Worm (Caenorhabditis elegans) whole organism, L2 larva: ENCODE measurements around the gene ZK228.4.

Experiments used
- C34F6.9 ChIP-seq: fragments of 150-350 bp; optimal IDR thresholded peaks from 2 replicates; lab custom pipeline; 2014; ENCODE audit warnings: missing biosample characterization, missing genetic modification characterization
- F13H6.1 ChIP-seq: sonication (generic microtip); optimal IDR thresholded peaks from 2 replicates; lab custom pipeline; 2016; ENCODE audit warnings: missing genetic modification characterization, missing compliant biosample characterization
- R02D3.7 ChIP-seq: fragments of 150-350 bp; optimal IDR thresholded peaks from 2 replicates; lab custom pipeline; 2014; ENCODE audit warnings: missing biosample characterization, missing genetic modification characterization
- Y55F3AM.14 ChIP-seq: fragments of 200-800 bp; sonication (Bioruptor generic); optimal IDR thresholded peaks from 2 replicates; lab custom pipeline; 2018; ENCODE audit warnings: mild to moderate bottlenecking, missing genetic modification characterization, missing compliant biosample characterization
- ZK546.5 ChIP-seq: sonication (generic microtip); optimal IDR thresholded peaks from 2 replicates; lab custom pipeline; 2017; ENCODE audit warnings: missing biosample characterization, missing genetic modification characterization
- alr-1 ChIP-seq: fragments of 150-350 bp; optimal IDR thresholded peaks from 2 replicates; lab custom pipeline; 2014; ENCODE audit warnings: missing biosample characterization, missing genetic modification characterization
- ama-1 ChIP-seq: fragments of 150-350 bp; optimal IDR thresholded peaks from 2 replicates; lab custom pipeline; 2018; ENCODE audit warnings: inconsistent platforms
- blmp-1 ChIP-seq: sonication (generic microtip); optimal IDR thresholded peaks from 2 replicates; lab custom pipeline; 2017; ENCODE audit warnings: missing genetic modification characterization, mild to moderate bottlenecking, missing compliant biosample characterization, antibody characterized with exemption, moderate library complexity; ENCODE audit not compliant: insufficient read depth
- ceh-16 ChIP-seq: fragments of 150-350 bp; optimal IDR thresholded peaks from 2 replicates; lab custom pipeline; 2014; ENCODE audit warnings: missing biosample characterization, missing genetic modification characterization
- crh-2 ChIP-seq: sonication (generic microtip); optimal IDR thresholded peaks from 2 replicates; lab custom pipeline; 2017; ENCODE audit warnings: missing biosample characterization, missing genetic modification characterization
- dmd-4 ChIP-seq: sonication (generic microtip); optimal IDR thresholded peaks from 2 replicates; lab custom pipeline; 2017; ENCODE audit warnings: missing biosample characterization, missing genetic modification characterization
- egl-27 ChIP-seq: sonication (generic microtip); optimal IDR thresholded peaks from 3 replicates; lab custom pipeline; 2017; ENCODE audit warnings: missing biosample characterization, missing genetic modification reagents, missing genetic modification characterization
- elt-1 ChIP-seq: fragments of 150-350 bp; optimal IDR thresholded peaks from 2 replicates; lab custom pipeline; 2014; ENCODE audit warnings: missing biosample characterization, missing genetic modification characterization
- elt-3 ChIP-seq: sonication (generic microtip); optimal IDR thresholded peaks from 2 replicates; lab custom pipeline; 2017; ENCODE audit warnings: missing biosample characterization, missing genetic modification characterization
- gmeb-1 ChIP-seq: fragments of 150-350 bp; optimal IDR thresholded peaks from 2 replicates; lab custom pipeline; 2014; ENCODE audit warnings: missing biosample characterization, missing genetic modification characterization
- lin-13 ChIP-seq: fragments of 150-350 bp; optimal IDR thresholded peaks from 2 replicates; lab custom pipeline; 2014; ENCODE audit warnings: missing biosample characterization, missing genetic modification reagents, missing genetic modification characterization
- lin-39 ChIP-seq: fragments of 150-350 bp; optimal IDR thresholded peaks from 2 replicates; lab custom pipeline; 2014; ENCODE audit warnings: missing biosample characterization, missing genetic modification reagents, missing genetic modification characterization
- lsy-2 ChIP-seq, 2 experiments: fragments of 150-350 bp in 1 of 2; sonication (generic microtip) in 1 of 2; optimal IDR thresholded peaks; 2 replicates each; lab custom pipeline; 2014 to 2017; ENCODE audit warnings: missing biosample characterization in 2 of 2, missing genetic modification characterization in 2 of 2
- mab-5 ChIP-seq: fragments of 150-350 bp; optimal IDR thresholded peaks from 2 replicates; lab custom pipeline; 2014; ENCODE audit warnings: missing biosample characterization, missing genetic modification characterization
- mbf-1 ChIP-seq: sonication (generic microtip); optimal IDR thresholded peaks from 2 replicates; lab custom pipeline; 2017; ENCODE audit warnings: missing biosample characterization, missing genetic modification characterization
- nhr-11 ChIP-seq: fragments of 150-350 bp; optimal IDR thresholded peaks from 2 replicates; lab custom pipeline; 2014; ENCODE audit warnings: missing biosample characterization, missing genetic modification characterization
- nhr-21 ChIP-seq: fragments of 150-350 bp; optimal IDR thresholded peaks from 2 replicates; lab custom pipeline; 2014; ENCODE audit warnings: missing biosample characterization, missing genetic modification characterization
- nhr-23 ChIP-seq: fragments of 150-350 bp; optimal IDR thresholded peaks from 2 replicates; lab custom pipeline; 2014; ENCODE audit warnings: missing biosample characterization, missing genetic modification reagents, missing genetic modification characterization
- nhr-25 ChIP-seq: fragments of 150-350 bp; sonication (generic microtip); optimal IDR thresholded peaks from 3 replicates; lab custom pipeline; 2014; ENCODE audit warnings: missing biosample characterization, missing genetic modification characterization
- nhr-6 ChIP-seq: fragments of 150-350 bp; optimal IDR thresholded peaks from 2 replicates; lab custom pipeline; 2014; ENCODE audit warnings: missing biosample characterization, missing genetic modification characterization
- nhr-77 ChIP-seq: fragments of 150-350 bp; optimal IDR thresholded peaks from 2 replicates; lab custom pipeline; 2014; ENCODE audit warnings: missing biosample characterization, missing genetic modification characterization
- peb-1 ChIP-seq: fragments of 150-350 bp; optimal IDR thresholded peaks from 2 replicates; lab custom pipeline; 2014; ENCODE audit warnings: missing biosample characterization, missing genetic modification characterization
- sem-4 ChIP-seq: fragments of 150-350 bp; optimal IDR thresholded peaks from 2 replicates; lab custom pipeline; 2014; ENCODE audit warnings: missing biosample characterization, missing genetic modification reagents, missing genetic modification characterization
- skn-1 ChIP-seq: sonication (generic microtip); optimal IDR thresholded peaks from 2 replicates; lab custom pipeline; 2017; ENCODE audit warnings: missing biosample characterization, missing genetic modification characterization
- sma-3 ChIP-seq: sonication (generic microtip); optimal IDR thresholded peaks from 2 replicates; lab custom pipeline; 2016; ENCODE audit warnings: missing genetic modification reagents, missing genetic modification characterization, missing compliant biosample characterization
- snpc-4 ChIP-seq: fragments of 150-350 bp; optimal IDR thresholded peaks from 2 replicates; lab custom pipeline; 2014; ENCODE audit warnings: missing biosample characterization, missing genetic modification characterization
- unc-55 ChIP-seq: fragments of 150-350 bp; sonication (generic microtip); optimal IDR thresholded peaks from 3 replicates; lab custom pipeline; 2014; ENCODE audit warnings: missing biosample characterization, missing genetic modification reagents, missing genetic modification characterization
- unc-62 ChIP-seq: fragments of 150-350 bp; optimal IDR thresholded peaks from 2 replicates; lab custom pipeline; 2014; ENCODE audit warnings: missing biosample characterization, missing genetic modification reagents, missing genetic modification characterization
- zag-1 ChIP-seq: fragments of 150-350 bp; optimal IDR thresholded peaks from 2 replicates; lab custom pipeline; 2014; ENCODE audit warnings: missing biosample characterization, missing genetic modification characterization
- ztf-4 ChIP-seq: fragments of 150-350 bp; optimal IDR thresholded peaks from 2 replicates; lab custom pipeline; 2014; ENCODE audit warnings: missing biosample characterization, missing genetic modification characterization

ZK228.4 gene

DNA sequence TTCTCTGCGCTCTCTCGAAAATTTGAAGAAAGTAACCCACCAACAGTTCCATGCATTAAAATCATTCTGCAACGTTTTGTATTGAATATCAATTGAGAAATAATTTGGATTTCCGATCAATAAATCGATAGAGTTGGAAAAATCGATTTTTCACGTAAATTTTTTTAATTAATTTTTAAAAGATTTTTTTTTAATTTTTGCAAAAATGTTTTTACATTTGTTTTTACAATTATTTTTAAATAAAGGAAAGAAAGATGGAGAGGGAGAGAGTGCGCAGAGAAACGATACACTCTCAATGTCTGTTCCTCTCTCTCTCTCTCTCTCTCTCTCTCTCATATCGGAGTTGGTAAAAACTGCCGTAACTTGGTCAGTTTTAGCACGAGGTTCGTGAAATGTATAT is 37.0 kb upstream of the ZK228.4 start, which contains the start of gene ZK262.19:
Gene ZK262.19 (minus strand): TSS at position 101 of the 400 bp plus-strand sequence.
- TF ChIP-seq peb-1 (tag; lab: Kevin White, UChicago) (no peak), unc-62 (no peak), nhr-23 (tag; lab: Kevin White, UChicago) (no peak), nhr-11 (tag; lab: Kevin White, UChicago) (no peak), sem-4 (no peak), C34F6.9 (tag; lab: Kevin White, UChicago) (no peak), nhr-25 (tag; lab: Kevin White, UChicago) (no peak), alr-1 (tag; lab: Kevin White, UChicago) (no peak), zag-1 (tag; lab: Kevin White, UChicago) (no peak), sma-3 (no peak), ztf-4 (tag; lab: Kevin White, UChicago) (no peak), nhr-6 (tag; lab: Kevin White, UChicago) (no peak), ama-1 (lab: Kevin White, UChicago) (no peak), ceh-16 (tag; lab: Kevin White, UChicago) (no peak), ZK546.5 (tag; lab: Kevin White, UChicago) (no peak), skn-1 (no peak)

DNA sequence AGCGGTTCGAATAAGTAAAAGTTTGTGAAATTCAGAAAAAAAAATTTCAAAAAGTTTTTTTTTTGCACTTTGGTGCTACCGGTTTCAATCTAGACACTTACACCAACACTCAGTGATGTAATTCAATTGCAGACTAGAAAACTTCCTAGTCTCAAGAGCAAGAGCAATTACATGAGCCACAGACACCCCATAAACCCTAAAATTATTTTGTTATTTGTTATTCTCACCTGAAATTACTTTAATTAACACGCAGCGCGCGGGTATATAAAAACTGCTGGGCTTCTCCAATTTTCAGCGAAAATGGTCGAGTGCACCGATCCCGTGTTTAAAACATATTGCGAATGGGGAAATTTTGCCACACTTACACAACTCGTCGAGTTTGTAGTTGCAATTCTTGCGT is 36.3 kb upstream of the ZK228.4 start, which contains the start of gene srw-83:
Gene srw-83 (plus strand): TSS at position 301 of the 400 bp plus-strand sequence.
- TF ChIP-seq F13H6.1 (tag; lab: Kevin White, UChicago): no peak

DNA sequence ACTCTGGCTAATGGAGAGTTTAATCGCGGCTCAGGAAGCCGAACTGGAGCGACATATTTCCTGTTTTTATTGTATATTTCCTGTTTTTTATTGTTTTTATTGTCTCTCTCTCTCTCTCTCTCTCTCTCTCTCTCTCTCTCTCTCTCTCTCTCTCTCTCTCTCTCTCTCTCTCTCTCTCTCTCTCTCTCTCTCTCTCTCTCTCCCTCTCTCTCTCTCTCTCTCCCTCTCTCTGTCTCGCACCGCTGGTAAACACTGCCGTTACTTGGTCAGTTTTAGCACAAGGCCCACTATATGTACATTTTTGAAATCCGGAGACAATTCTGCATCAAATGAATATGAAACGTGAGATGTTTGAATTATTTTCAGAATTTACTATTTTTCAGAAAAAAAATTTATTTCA is 31.8 kb upstream of the ZK228.4 start:
- no peak for TF ChIP-seq crh-2 (tag; lab: Kevin White, UChicago)
- TF ChIP-seq lin-39: no peak
- no peak for TF ChIP-seq elt-1 (tag; lab: Kevin White, UChicago)
- no peak for TF ChIP-seq ZK546.5 (tag; lab: Kevin White, UChicago)
- TF ChIP-seq lsy-2 (tag; optimal IDR thresholded peaks at IDR 0.05; lab: Kevin White, UChicago): no peak
- TF ChIP-seq sma-3: no peak
- TF ChIP-seq elt-3 (tag; lab: Kevin White, UChicago): no peak
- no peak for TF ChIP-seq F13H6.1 (tag; lab: Kevin White, UChicago)
- no peak for TF ChIP-seq unc-55
- no peak for TF ChIP-seq mab-5
- no peak for TF ChIP-seq R02D3.7 (tag; lab: Kevin White, UChicago)
- no peak for TF ChIP-seq lin-13 (GFP tag; lab: Kevin White, UChicago)
- TF ChIP-seq C34F6.9 (tag; lab: Kevin White, UChicago): no peak
- no peak for TF ChIP-seq blmp-1
- TF ChIP-seq, all 48 proteins: peak for 0

DNA sequence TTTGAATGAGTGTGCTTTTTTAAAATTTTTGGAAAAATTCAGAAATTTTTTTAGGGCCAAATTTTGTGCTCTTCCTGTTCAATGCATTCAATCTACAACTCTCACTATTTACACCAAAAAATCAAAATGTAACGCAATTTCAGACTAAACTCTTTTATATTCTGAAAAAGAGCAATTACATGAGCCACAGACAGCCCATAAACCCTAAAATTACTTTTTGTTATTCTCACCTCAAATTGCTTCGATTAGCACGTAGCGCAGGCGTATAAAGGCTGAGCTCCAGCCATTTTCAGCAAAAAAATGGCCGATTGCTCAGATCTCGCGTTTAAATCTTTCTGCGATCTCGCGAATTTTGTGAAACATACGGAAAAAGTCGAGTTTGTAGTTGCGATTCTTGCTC is 31.1 kb upstream of the ZK228.4 start, which contains the start of gene srw-82:
Gene srw-82 (plus strand): TSS at position 301 of the 400 bp plus-strand sequence.
- TF ChIP-seq peb-1 (tag; lab: Kevin White, UChicago) (no peak), nhr-77 (no peak), mbf-1 (no peak), snpc-4 (tag; lab: Kevin White, UChicago) (no peak), skn-1 (no peak), nhr-25 (tag; lab: Kevin White, UChicago) (no peak), zag-1 (tag; lab: Kevin White, UChicago) (no peak), sem-4 (no peak), nhr-6 (tag; lab: Kevin White, UChicago) (no peak), nhr-21 (tag; lab: Kevin White, UChicago) (no peak), alr-1 (tag; lab: Kevin White, UChicago) (no peak)

DNA sequence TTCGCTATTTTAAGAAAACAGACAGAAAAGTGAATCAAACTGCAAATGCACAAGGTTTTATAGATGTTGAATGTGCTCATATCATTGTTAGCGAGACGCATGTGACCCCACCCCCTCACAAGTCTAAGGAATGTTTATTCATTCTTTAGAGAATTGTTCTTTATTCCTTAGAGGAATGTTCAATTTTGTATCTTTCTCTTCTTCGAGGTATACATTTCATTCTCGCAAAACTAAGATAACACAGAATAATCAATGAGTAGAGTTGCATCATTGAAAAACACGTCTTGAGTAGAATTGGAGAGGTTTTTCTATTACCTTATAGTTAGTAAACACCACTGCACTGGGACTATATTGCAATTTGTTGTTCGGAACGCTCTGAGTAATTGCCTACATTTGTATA is 27.6 kb upstream of the ZK228.4 start, which contains the start of gene ZK262.20:
Gene ZK262.20 (minus strand): TSS at position 101 of the 400 bp plus-strand sequence.
- TF ChIP-seq nhr-23 (tag; lab: Kevin White, UChicago) (no peak), egl-27 (no peak), dmd-4 (tag; lab: Kevin White, UChicago) (no peak)

DNA sequence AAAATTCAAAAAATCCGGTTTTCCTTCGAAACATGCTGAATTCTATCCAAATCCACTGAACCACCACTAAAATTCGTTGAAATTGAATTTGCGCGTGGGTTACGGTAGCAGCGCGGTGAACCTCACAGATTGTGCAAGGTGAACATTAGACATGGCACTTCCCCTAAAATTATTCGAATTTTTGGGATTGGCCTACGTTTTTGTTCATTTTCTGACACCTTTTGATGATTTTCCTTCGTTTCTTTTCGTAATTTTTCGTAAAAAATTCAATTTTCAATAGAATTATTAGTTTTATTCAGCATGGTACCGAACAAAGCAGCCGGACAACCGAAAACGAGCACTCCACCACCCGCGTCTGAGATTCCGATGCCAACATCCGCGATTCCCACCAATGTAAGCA is 24.5 kb upstream of the ZK228.4 start, which contains the start of gene ZK262.8:
Gene ZK262.8 (plus strand): TSS at position 301 of the 400 bp plus-strand sequence.
- TF ChIP-seq skn-1 (no peak), Y55F3AM.14 (GFP tag; lab: Kevin White, UChicago) (no peak), nhr-77 (no peak), ztf-4 (tag; lab: Kevin White, UChicago) (no peak), unc-62 (no peak), C34F6.9 (tag; lab: Kevin White, UChicago) (no peak), F13H6.1 (tag; lab: Kevin White, UChicago) (no peak), gmeb-1 (tag; lab: Kevin White, UChicago) (no peak), elt-1 (tag; lab: Kevin White, UChicago) (no peak)
